Fruit fly (Drosophila melanogaster) whole organism, wandering third instar larva: ENCODE results near the gene CG17819.

ENCODE experiments used
- Abd-B ChIP-seq: fragments of >200 bp; optimal IDR thresholded peaks from 2 replicates; lab custom pipeline; 2017; ENCODE audit warnings: missing biosample characterization, missing genetic modification characterization
- CG32264 ChIP-seq: fragments of 200-800 bp; sonication (Bioruptor generic); optimal IDR thresholded peaks from 2 replicates; lab custom pipeline; 2016; ENCODE audit warnings: missing biosample characterization, missing genetic modification characterization
- CG9705 ChIP-seq: fragments of 200-800 bp; sonication (Bioruptor generic); optimal IDR thresholded peaks from 2 replicates; lab custom pipeline; 2018; ENCODE audit warnings: missing biosample characterization, mild to moderate bottlenecking, missing genetic modification characterization
- CrebA ChIP-seq: fragments of 200-800 bp; sonication (Bioruptor generic); optimal IDR thresholded peaks from 2 replicates; lab custom pipeline; 2016; ENCODE audit warnings: missing biosample characterization, mild to moderate bottlenecking, missing genetic modification characterization, borderline replicate concordance
- Dfd ChIP-seq: fragments of >200 bp; optimal IDR thresholded peaks from 2 replicates; lab custom pipeline; 2017; ENCODE audit warnings: missing biosample characterization, missing genetic modification characterization
- Dif ChIP-seq: fragments of 200-275, 200-300 bp; sonication (Bioruptor generic); optimal IDR thresholded peaks from 2 replicates; lab custom pipeline; 2018; ENCODE audit warnings: missing biosample characterization, missing genetic modification characterization; ENCODE audit not compliant: partially characterized antibody
- GATAd ChIP-seq: sonication (Bioruptor generic); optimal IDR thresholded peaks from 2 replicates; lab custom pipeline; 2016; ENCODE audit warnings: missing biosample characterization, missing genetic modification characterization
- HLH106 ChIP-seq: fragments of 200-800 bp; optimal IDR thresholded peaks from 3 replicates; lab custom pipeline; 2019; ENCODE audit warnings: missing biosample characterization, mild to moderate bottlenecking, missing genetic modification characterization, moderate library complexity
- Hnf4 ChIP-seq: fragments of 200-800 bp; sonication (Bioruptor generic); optimal IDR thresholded peaks from 2 replicates; lab custom pipeline; 2016; ENCODE audit warnings: missing biosample characterization, mild to moderate bottlenecking, missing genetic modification characterization
- Hr78 ChIP-seq: fragments of >200 bp; optimal IDR thresholded peaks from 2 replicates; lab custom pipeline; 2017; ENCODE audit warnings: missing biosample characterization, missing genetic modification characterization
- Hr83 ChIP-seq: fragments of 200-300 bp; sonication (Bioruptor generic); optimal IDR thresholded peaks from 2 replicates; lab custom pipeline; 2016; ENCODE audit warnings: missing biosample characterization, mild to moderate bottlenecking, missing genetic modification characterization, moderate library complexity; ENCODE audit not compliant: poor library complexity, severe bottlenecking
- Jra ChIP-seq: sonication (Bioruptor generic); optimal IDR thresholded peaks from 2 replicates; lab custom pipeline; 2016; ENCODE audit warnings: missing biosample characterization, missing genetic modification characterization
- Mio ChIP-seq: sonication (Bioruptor generic); optimal IDR thresholded peaks from 2 replicates; lab custom pipeline; 2016; ENCODE audit warnings: missing biosample characterization, missing genetic modification characterization
- Myc ChIP-seq: fragments of >200 bp; optimal IDR thresholded peaks from 2 replicates; lab custom pipeline; 2017
- N ChIP-seq: fragments of >200 bp; optimal IDR thresholded peaks from 2 replicates; lab custom pipeline; 2018; ENCODE audit warnings: missing biosample characterization, missing external identifiers, missing genetic modification characterization
- OdsH ChIP-seq: fragments of 200-800 bp; sonication (Bioruptor generic); optimal IDR thresholded peaks from 2 replicates; lab custom pipeline; 2016; ENCODE audit warnings: missing biosample characterization, mild to moderate bottlenecking, missing genetic modification characterization
- Rel ChIP-seq, 2 experiments: fragments of 200-800 bp; sonication (Bioruptor generic) in 1 of 2; optimal IDR thresholded peaks; 2 replicates in 1 of 2; 3 replicates in 1 of 2; lab custom pipeline; 2016 to 2019; ENCODE audit warnings: mild to moderate bottlenecking in 2 of 2, missing biosample characterization in 2 of 2, missing genetic modification characterization in 2 of 2, moderate library complexity in 1 of 2
- Sp1 ChIP-seq: fragments of 200-800 bp; sonication (Bioruptor generic); optimal IDR thresholded peaks from 3 replicates; lab custom pipeline; 2019; ENCODE audit warnings: missing biosample characterization, mild to moderate bottlenecking, missing genetic modification characterization, moderate library complexity
- Vsx2 ChIP-seq: fragments of 200-300, 225-300 bp; sonication (Bioruptor generic); optimal IDR thresholded peaks from 2 replicates; lab custom pipeline; 2018; ENCODE audit warnings: missing biosample characterization, missing genetic modification characterization; ENCODE audit not compliant: partially characterized antibody
- br ChIP-seq: fragments of 200-800 bp; sonication (Bioruptor generic); optimal IDR thresholded peaks from 2 replicates; lab custom pipeline; 2016; ENCODE audit warnings: missing biosample characterization, missing genetic modification characterization
- brk ChIP-seq: fragments of 200-800 bp; sonication (Bioruptor generic); optimal IDR thresholded peaks from 2 replicates; lab custom pipeline; 2016; ENCODE audit warnings: missing biosample characterization, mild to moderate bottlenecking, missing genetic modification characterization
- dl ChIP-seq, 2 experiments: fragments of 175-275, 200-275 bp in 1 of 2; fragments of 200-275 bp in 1 of 2; sonication (Bioruptor generic); optimal IDR thresholded peaks; lab custom pipeline; 2018; ENCODE audit warnings: mild to moderate bottlenecking in 2 of 2, missing biosample characterization in 2 of 2, missing genetic modification characterization in 2 of 2, moderate library complexity in 2 of 2; ENCODE audit not compliant: partially characterized antibody in 2 of 2, insufficient read depth in 1 of 2
- dmrt93B ChIP-seq: fragments of 200-800 bp; sonication (Bioruptor generic); optimal IDR thresholded peaks from 2 replicates; lab custom pipeline; 2018; ENCODE audit warnings: missing biosample characterization, mild to moderate bottlenecking, missing genetic modification characterization
- dsf ChIP-seq: sonication (Bioruptor generic); optimal IDR thresholded peaks from 2 replicates; lab custom pipeline; 2016; ENCODE audit warnings: missing biosample characterization, missing genetic modification characterization, borderline replicate concordance
- ey ChIP-seq: fragments of 200-800 bp; sonication (Bioruptor generic); optimal IDR thresholded peaks from 2 replicates; lab custom pipeline; 2016; ENCODE audit warnings: missing biosample characterization, missing genetic modification characterization
- foxo ChIP-seq, 2 experiments: fragments of 200-800 bp; sonication (Bioruptor generic); optimal IDR thresholded peaks; 2 replicates in 1 of 2; 3 replicates in 1 of 2; lab custom pipeline; 2016 to 2017; ENCODE audit warnings: missing biosample characterization in 2 of 2, missing genetic modification characterization in 2 of 2
- fru ChIP-seq: fragments of 200-800 bp; sonication (Bioruptor generic); optimal IDR thresholded peaks from 3 replicates; lab custom pipeline; 2016; ENCODE audit warnings: missing biosample characterization, mild to moderate bottlenecking, missing genetic modification characterization
- h ChIP-seq: fragments of 200-800 bp; sonication (Bioruptor generic); optimal IDR thresholded peaks from 3 replicates; lab custom pipeline; 2016; ENCODE audit warnings: missing biosample characterization, mild to moderate bottlenecking, missing genetic modification characterization
- jim ChIP-seq: fragments of 175-275, 200-325 bp; sonication (Bioruptor generic); optimal IDR thresholded peaks from 2 replicates; lab custom pipeline; 2016; ENCODE audit warnings: missing biosample characterization, mild to moderate bottlenecking, missing genetic modification characterization
- lola ChIP-seq: fragments of >200 bp; optimal IDR thresholded peaks from 2 replicates; lab custom pipeline; 2017; ENCODE audit warnings: missing biosample characterization, missing genetic modification characterization
- pan ChIP-seq: fragments of >200 bp; optimal IDR thresholded peaks from 2 replicates; lab custom pipeline; 2017
- psq ChIP-seq: fragments of 200-800 bp; sonication (Bioruptor generic); optimal IDR thresholded peaks from 3 replicates; lab custom pipeline; 2017; ENCODE audit warnings: missing biosample characterization, mild to moderate bottlenecking, missing genetic modification characterization, moderate library complexity
- rgr ChIP-seq: fragments of 200-800 bp; sonication (Bioruptor generic); optimal IDR thresholded peaks from 3 replicates; lab custom pipeline; 2016; ENCODE audit warnings: missing biosample characterization, mild to moderate bottlenecking, missing genetic modification characterization
- sage ChIP-seq: fragments of 200-800 bp; sonication (Bioruptor generic); optimal IDR thresholded peaks from 2 replicates; lab custom pipeline; 2016; ENCODE audit warnings: missing biosample characterization, mild to moderate bottlenecking, missing genetic modification characterization
- sv ChIP-seq: fragments of 200-800 bp; sonication (Bioruptor generic); optimal IDR thresholded peaks from 3 replicates; lab custom pipeline; 2016; ENCODE audit warnings: missing biosample characterization, missing genetic modification characterization
- tai ChIP-seq: sonication (Bioruptor generic); optimal IDR thresholded peaks from 2 replicates; lab custom pipeline; 2016; ENCODE audit warnings: missing biosample characterization, missing genetic modification characterization
- usp ChIP-seq: fragments of >200 bp; optimal IDR thresholded peaks from 2 replicates; lab custom pipeline; 2017; ENCODE audit warnings: missing biosample characterization, missing genetic modification characterization
- woc ChIP-seq: sonication (Bioruptor generic); optimal IDR thresholded peaks from 2 replicates; lab custom pipeline; 2016; ENCODE audit warnings: missing biosample characterization, mild to moderate bottlenecking, missing genetic modification characterization

CG17819 gene

dm6 chr3R:21854574-21855468 lies 30.5 kb downstream of the CG17819 start:
- TF ChIP-seq Dif = no peak
- peak; percentile 37 for TF ChIP-seq psq (GFP tag; lab: Kevin White, UChicago)

dm6 chr3R:21853618-21854573 lies 31.5 kb downstream of the CG17819 start:
- TF ChIP-seq woc (GFP tag; lab: Kevin White, UChicago) = peak; percentile 38
- TF ChIP-seq lola (GFP tag; lab: Kevin White, UChicago) = no peak
- TF ChIP-seq Rel (GFP tag; optimal IDR thresholded peaks at IDR 0.05; lab: Kevin White, UChicago) = peak; percentile 91
- no peak for TF ChIP-seq Rel (tag; optimal IDR thresholded peaks at IDR 0.05; lab: Kevin White, UChicago)
- TF ChIP-seq Hnf4 (GFP tag; lab: Kevin White, UChicago) = peak; percentile 1
- peak; percentile 24 for TF ChIP-seq rgr (GFP tag; lab: Kevin White, UChicago)
- peak; percentile 61 for TF ChIP-seq Jra (GFP tag; lab: Kevin White, UChicago)
- TF ChIP-seq Sp1 = peak; percentile 54
- no peak for TF ChIP-seq sv (GFP tag; lab: Kevin White, UChicago)
- peak; percentile 47 for TF ChIP-seq h (GFP tag; lab: Kevin White, UChicago)
- TF ChIP-seq psq (GFP tag; lab: Kevin White, UChicago) = peak; percentile 84
- TF ChIP-seq ey (GFP tag; lab: Kevin White, UChicago) = no peak
- no peak for TF ChIP-seq Hr78
- TF ChIP-seq tai (GFP tag; lab: Kevin White, UChicago) = no peak
- peak; percentile 86 for TF ChIP-seq brk (GFP tag; lab: Kevin White, UChicago)
- TF ChIP-seq HLH106 (tag; lab: Kevin White, UChicago) = no peak
- TF ChIP-seq dl (GFP tag; optimal IDR thresholded peaks at IDR 0.05; lab: Kevin White, UChicago; ENCODE audit: insufficient read depth in 1 of 2, partially characterized antibody in 2 of 2) = peak; percentile 87 to 88
- peak; percentile 15 for TF ChIP-seq CG32264 (GFP tag; lab: Kevin White, UChicago)
- no peak for TF ChIP-seq pan (lab: Kevin White, UChicago)
- no peak for TF ChIP-seq Myc (lab: Kevin White, UChicago)
- peak; percentile 75 for TF ChIP-seq Vsx2 (GFP tag; lab: Kevin White, UChicago)
- no peak for TF ChIP-seq Dfd (GFP tag; lab: Kevin White, UChicago)
- peak; percentile 94 for TF ChIP-seq Dif
- TF ChIP-seq GATAd (GFP tag; lab: Kevin White, UChicago) = no peak
- TF ChIP-seq N (GFP tag; lab: Kevin White, UChicago) = peak; percentile 48
- TF ChIP-seq dsf (GFP tag; lab: Kevin White, UChicago) = no peak
- no peak for TF ChIP-seq CG9705 (GFP tag; lab: Kevin White, UChicago)
- no peak for TF ChIP-seq Abd-B (GFP tag; lab: Kevin White, UChicago)
- no peak for TF ChIP-seq dmrt93B
- peak; percentile 93 for TF ChIP-seq CrebA (GFP tag; lab: Kevin White, UChicago)
- TF ChIP-seq jim (GFP tag; lab: Kevin White, UChicago) = peak; percentile 56
- peak; percentile 10 for TF ChIP-seq br (GFP tag; lab: Kevin White, UChicago)
- TF ChIP-seq usp = no peak
- peak; percentile 76 for TF ChIP-seq sage (GFP tag; lab: Kevin White, UChicago)
- TF ChIP-seq fru (GFP tag; lab: Kevin White, UChicago) = peak; percentile 41
- TF ChIP-seq OdsH (GFP tag; lab: Kevin White, UChicago) = no peak
- peak; percentile 31 to 64 for TF ChIP-seq foxo (GFP tag; optimal IDR thresholded peaks at IDR 0.05; lab: Kevin White, UChicago)
- peak; percentile 91 for TF ChIP-seq Hr83 (GFP tag; lab: Kevin White, UChicago)
- peak; percentile 9 for TF ChIP-seq Mio (GFP tag; lab: Kevin White, UChicago)
